Worm (Caenorhabditis elegans): Measurements from ENCODE around the gene smg-4.

The smg-4 gene

ce11 chrV:9782045-9782444 lies 4.5 kb upstream of the smg-4 start:
- TF ChIP-seq ztf-29 (GFP tag; IDR thresholded peaks at IDR 0.05) (no peak), med-1 (GFP tag; optimal IDR thresholded peaks at IDR 0.05; ENCODE audit: insufficient read depth) (no peak), flt-1 (GFP tag; IDR thresholded peaks at IDR 0.05) (no peak), ztf-23 (GFP tag; IDR thresholded peaks at IDR 0.05) (no peak), T22C8.4 (GFP tag; IDR thresholded peaks at IDR 0.05) (peak; percentile 30; the same call in 1 of the 2 replicates)

- TF ChIP-seq tab-1 (GFP tag; IDR thresholded peaks at IDR 0.05) = no peak
- no peak for TF ChIP-seq klf-2 (GFP tag; conservative IDR thresholded peaks at IDR 0.05)
- TF ChIP-seq med-1 (GFP tag; optimal IDR thresholded peaks at IDR 0.05; ENCODE audit: insufficient read depth) = no peak
- TF ChIP-seq flt-1 (GFP tag; IDR thresholded peaks at IDR 0.05) = no peak
- no peak for TF ChIP-seq ztf-23 (GFP tag; IDR thresholded peaks at IDR 0.05)
- TF ChIP-seq ref-1 (GFP tag; conservative IDR thresholded peaks at IDR 0.05) = no peak
- TF ChIP-seq T22C8.4 (GFP tag; IDR thresholded peaks at IDR 0.05) = no peak
- no peak for TF ChIP-seq ztf-29 (GFP tag; IDR thresholded peaks at IDR 0.05)
- no peak for TF ChIP-seq cog-1 (tag; optimal IDR thresholded peaks at IDR 0.05)
These were observed 1.9 kb upstream of the smg-4 start, which contains the start of gene F46B6.4 for ce11 chrV:9779418-9779817. TSS of gene F46B6.4 (minus strand) at chrV:9779518.

ce11 chrV:9775734-9776133 lies 1.8 kb downstream of the smg-4 start, which contains the start of gene F46B6.12:
TSS of gene F46B6.12 (minus strand) at chrV:9775834.
- TF ChIP-seq flt-1 (GFP tag; IDR thresholded peaks at IDR 0.05) (no peak), klf-2 (GFP tag; conservative IDR thresholded peaks at IDR 0.05) (no peak), T22C8.4 (GFP tag; IDR thresholded peaks at IDR 0.05) (no peak), ref-1 (GFP tag; conservative IDR thresholded peaks at IDR 0.05) (no peak), ztf-29 (GFP tag; IDR thresholded peaks at IDR 0.05) (no peak), cog-1 (tag; optimal IDR thresholded peaks at IDR 0.05) (no peak)

ce11 chrV:9771970-9772369 lies 5.6 kb downstream of the smg-4 start, which contains the start of gene F46B6.2:
TSS of gene F46B6.2 (plus strand) at chrV:9772285.
- TF ChIP-seq T22C8.4 (GFP tag; IDR thresholded peaks at IDR 0.05) = no peak
- TF ChIP-seq flt-1 (GFP tag; IDR thresholded peaks at IDR 0.05) = no peak
- TF ChIP-seq ref-1 (GFP tag; conservative IDR thresholded peaks at IDR 0.05) = no peak

- no peak for TF ChIP-seq tab-1 (GFP tag; IDR thresholded peaks at IDR 0.05)
- no peak for TF ChIP-seq ztf-29 (GFP tag; IDR thresholded peaks at IDR 0.05)
- no peak for TF ChIP-seq cog-1 (tag; optimal IDR thresholded peaks at IDR 0.05)
- no peak for TF ChIP-seq med-1 (GFP tag; optimal IDR thresholded peaks at IDR 0.05; ENCODE audit: insufficient read depth)
- TF ChIP-seq T22C8.4 (GFP tag; IDR thresholded peaks at IDR 0.05) = no peak
- no peak for TF ChIP-seq ref-1 (GFP tag; conservative IDR thresholded peaks at IDR 0.05)
- TF ChIP-seq ztf-23 (GFP tag; IDR thresholded peaks at IDR 0.05) = no peak
- TF ChIP-seq flt-1 (GFP tag; IDR thresholded peaks at IDR 0.05) = no peak
- no peak for TF ChIP-seq klf-2 (GFP tag; conservative IDR thresholded peaks at IDR 0.05)
These were observed 6.2 kb downstream of the smg-4 start for ce11 chrV:9771311-9771710.

- TF ChIP-seq flt-1 (GFP tag; IDR thresholded peaks at IDR 0.05) (0 out of 2 replicates have a peak, but pooled peaks have one; percentile 27), tab-1 (GFP tag; IDR thresholded peaks at IDR 0.05) (no peak), T22C8.4 (GFP tag; IDR thresholded peaks at IDR 0.05) (no peak)
These were observed 8.4 kb downstream of the smg-4 start, which contains the start of gene unc-42 for ce11 chrV:9768828-9769778. TSS of gene unc-42 (minus strand) at chrV:9769391.

- TF ChIP-seq med-1 (GFP tag; optimal IDR thresholded peaks at IDR 0.05; ENCODE audit: insufficient read depth) (no peak), T22C8.4 (GFP tag; IDR thresholded peaks at IDR 0.05) (no peak), ztf-23 (GFP tag; IDR thresholded peaks at IDR 0.05) (no peak)
These were observed 9.6 kb downstream of the smg-4 start for ce11 chrV:9767941-9768340.

- TF ChIP-seq ztf-29 (GFP tag; IDR thresholded peaks at IDR 0.05) (no peak), cog-1 (tag; optimal IDR thresholded peaks at IDR 0.05) (no peak), med-1 (GFP tag; optimal IDR thresholded peaks at IDR 0.05; ENCODE audit: insufficient read depth) (no peak), ztf-23 (GFP tag; IDR thresholded peaks at IDR 0.05) (no peak), flt-1 (GFP tag; IDR thresholded peaks at IDR 0.05) (no peak), tab-1 (GFP tag; IDR thresholded peaks at IDR 0.05) (no peak), ref-1 (GFP tag; conservative IDR thresholded peaks at IDR 0.05) (no peak)
These were observed 11.9 kb downstream of the smg-4 start for ce11 chrV:9765622-9766021.

- TF ChIP-seq med-1 (GFP tag; optimal IDR thresholded peaks at IDR 0.05; ENCODE audit: insufficient read depth) (no peak), tab-1 (GFP tag; IDR thresholded peaks at IDR 0.05) (no peak), T22C8.4 (GFP tag; IDR thresholded peaks at IDR 0.05) (no peak), klf-2 (GFP tag; conservative IDR thresholded peaks at IDR 0.05) (no peak), ztf-29 (GFP tag; IDR thresholded peaks at IDR 0.05) (no peak), cog-1 (tag; optimal IDR thresholded peaks at IDR 0.05) (no peak), flt-1 (GFP tag; IDR thresholded peaks at IDR 0.05) (no peak), ztf-23 (GFP tag; IDR thresholded peaks at IDR 0.05) (no peak), ref-1 (GFP tag; conservative IDR thresholded peaks at IDR 0.05) (no peak)
These were observed 13.0 kb downstream of the smg-4 start for ce11 chrV:9764552-9764951.

ce11 chrV:9763759-9764158 lies 13.8 kb downstream of the smg-4 start:
- TF ChIP-seq ref-1 (GFP tag; conservative IDR thresholded peaks at IDR 0.05) (no peak), flt-1 (GFP tag; IDR thresholded peaks at IDR 0.05) (no peak), klf-2 (GFP tag; conservative IDR thresholded peaks at IDR 0.05) (no peak), tab-1 (GFP tag; IDR thresholded peaks at IDR 0.05) (no peak)
